Fruit fly (Drosophila melanogaster): Measurements from ENCODE around the gene park.

The park gene

DNA sequence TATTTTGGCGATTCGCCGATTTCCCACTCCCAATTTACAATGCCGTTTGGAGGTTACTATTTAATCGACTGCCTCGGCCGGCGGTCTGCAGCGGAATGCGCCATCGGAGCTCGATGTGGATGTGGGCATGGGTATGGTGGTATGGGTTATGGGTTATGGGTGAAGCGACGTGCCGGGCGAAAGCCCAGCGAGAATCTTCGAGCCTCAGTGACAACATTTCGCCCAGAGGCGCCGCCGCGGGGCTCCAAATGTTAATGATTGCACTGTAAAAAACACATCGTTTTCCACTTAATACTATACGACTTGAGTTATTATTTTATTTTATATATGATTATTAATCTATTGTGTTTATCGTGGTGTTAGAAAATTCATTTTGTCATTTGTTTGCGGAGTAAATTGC lies 3.9 kb upstream of the park start:
- peak; percentile 13 for TF ChIP-seq Dif (GFP tag; optimal IDR thresholded peaks at IDR 0.05; ENCODE audit: partially characterized antibody)
- no peak for TF ChIP-seq tai (GFP tag; optimal IDR thresholded peaks at IDR 0.05)
- TF ChIP-seq psq (GFP tag; optimal IDR thresholded peaks at IDR 0.05): no peak

DNA sequence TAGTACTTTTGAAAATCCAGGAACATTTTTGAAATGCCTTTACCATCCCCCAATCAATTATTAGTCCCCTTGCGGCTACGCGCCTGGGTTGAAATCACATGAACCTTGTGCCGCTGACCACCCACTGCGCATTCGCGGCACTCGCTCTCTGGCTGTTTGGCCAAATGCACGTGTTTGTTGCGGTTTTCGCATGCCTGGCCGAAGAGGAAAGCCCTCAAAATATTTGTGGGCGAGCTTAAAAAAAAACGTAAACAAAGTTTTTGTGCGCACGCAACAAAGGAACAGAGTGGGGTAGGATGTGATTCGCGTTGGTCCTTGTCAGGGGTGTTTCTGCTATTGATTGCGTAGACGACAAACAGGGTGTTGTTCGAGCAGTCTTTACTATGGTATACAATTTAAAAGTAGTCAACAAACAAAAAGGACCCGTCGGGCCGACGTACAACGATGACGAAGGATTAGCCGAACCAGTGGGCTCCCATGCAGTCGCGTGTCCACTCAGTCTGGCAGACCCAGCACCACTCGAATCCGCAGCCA lies 2.2 kb downstream of the park start:
- TF ChIP-seq OdsH (GFP tag; optimal IDR thresholded peaks at IDR 0.05): no peak
- peak; percentile 10 for TF ChIP-seq Vsx2 (GFP tag; optimal IDR thresholded peaks at IDR 0.05; ENCODE audit: partially characterized antibody)

DNA sequence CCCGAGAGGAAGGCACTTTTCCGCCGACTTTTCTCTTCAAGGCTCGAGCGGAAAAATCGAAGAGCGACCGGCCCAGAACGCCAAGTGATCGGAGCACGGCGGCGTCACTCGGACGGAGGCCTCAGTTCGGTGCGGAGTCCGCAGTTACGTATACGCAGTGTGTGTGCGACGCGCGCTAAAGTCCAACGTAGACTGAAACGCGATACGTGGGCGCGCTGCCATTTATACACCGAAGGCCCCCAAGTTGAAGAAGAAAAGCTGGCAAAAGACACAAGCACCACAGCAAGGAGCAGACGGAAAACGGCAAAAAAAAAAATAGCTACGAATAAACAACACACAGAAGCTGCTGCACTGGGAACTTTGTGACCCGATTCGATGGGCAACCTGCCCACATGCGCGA lies 3.5 kb downstream of the park start, which contains the start of gene CG42337:
Gene CG42337, minus strand, starts transcription at position 194 of the 400 bp plus-strand sequence.
- TF ChIP-seq dmrt93B (GFP tag; optimal IDR thresholded peaks at IDR 0.05): no peak
- TF ChIP-seq Sp1 (GFP tag; optimal IDR thresholded peaks at IDR 0.05): no peak
- TF ChIP-seq N (GFP tag; optimal IDR thresholded peaks at IDR 0.05): no peak
- no peak for TF ChIP-seq Abd-B (GFP tag; optimal IDR thresholded peaks at IDR 0.05)
- no peak for TF ChIP-seq dl (GFP tag; optimal IDR thresholded peaks at IDR 0.05; ENCODE audit: insufficient read depth in 1 of 2, partially characterized antibody in 2 of 2)
- no peak for TF ChIP-seq Vsx2 (GFP tag; optimal IDR thresholded peaks at IDR 0.05; ENCODE audit: partially characterized antibody)
- no peak for TF ChIP-seq tai (GFP tag; optimal IDR thresholded peaks at IDR 0.05)
- TF ChIP-seq CG32264 (GFP tag; optimal IDR thresholded peaks at IDR 0.05): no peak
- no peak for TF ChIP-seq fru (GFP tag; optimal IDR thresholded peaks at IDR 0.05)
- no peak for TF ChIP-seq pan (optimal IDR thresholded peaks at IDR 0.05)
- no peak for TF ChIP-seq br (GFP tag; optimal IDR thresholded peaks at IDR 0.05)
- no peak for TF ChIP-seq HLH106 (tag; optimal IDR thresholded peaks at IDR 0.05)
- TF ChIP-seq rgr (GFP tag; optimal IDR thresholded peaks at IDR 0.05): no peak
- no peak for TF ChIP-seq dsf (GFP tag; optimal IDR thresholded peaks at IDR 0.05; ENCODE audit: borderline replicate concordance)
- no peak for TF ChIP-seq Dfd (GFP tag; optimal IDR thresholded peaks at IDR 0.05)

DNA sequence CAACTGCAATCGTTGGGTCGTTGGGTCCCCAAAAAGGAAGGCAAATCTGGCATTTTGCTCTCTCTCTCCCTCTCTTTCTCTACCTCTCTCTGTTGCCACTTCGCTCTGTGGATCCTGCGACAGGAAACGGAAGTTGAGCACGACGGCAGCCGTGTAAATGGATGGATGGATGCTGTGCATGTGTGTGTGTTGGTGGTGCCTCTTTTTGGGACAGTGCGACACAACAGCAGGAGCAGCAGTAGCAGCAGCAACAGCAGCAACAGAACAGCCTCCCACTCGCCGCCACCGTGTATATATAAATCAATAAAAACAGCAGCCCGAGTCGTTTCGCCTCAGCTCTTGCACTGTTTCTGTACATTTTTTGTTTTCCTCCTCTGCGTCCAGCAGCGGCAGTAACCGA lies 4.6 kb downstream of the park start:
- no peak for TF ChIP-seq dsf (GFP tag; optimal IDR thresholded peaks at IDR 0.05; ENCODE audit: borderline replicate concordance)
- no peak for TF ChIP-seq CG9705 (GFP tag; optimal IDR thresholded peaks at IDR 0.05)
- TF ChIP-seq Hr83 (GFP tag; optimal IDR thresholded peaks at IDR 0.05; ENCODE audit: poor library complexity, severe bottlenecking): no peak
- no peak for TF ChIP-seq tai (GFP tag; optimal IDR thresholded peaks at IDR 0.05)
- no peak for TF ChIP-seq brk (GFP tag; optimal IDR thresholded peaks at IDR 0.05)
- no peak for TF ChIP-seq dmrt93B (GFP tag; optimal IDR thresholded peaks at IDR 0.05)
- TF ChIP-seq sv (GFP tag; optimal IDR thresholded peaks at IDR 0.05): no peak
- no peak for TF ChIP-seq OdsH (GFP tag; optimal IDR thresholded peaks at IDR 0.05)
- TF ChIP-seq lola (GFP tag; optimal IDR thresholded peaks at IDR 0.05): no peak
- TF ChIP-seq CG32264 (GFP tag; optimal IDR thresholded peaks at IDR 0.05): no peak
- TF ChIP-seq sage (GFP tag; optimal IDR thresholded peaks at IDR 0.05): no peak
- no peak for TF ChIP-seq Hr78 (GFP tag; optimal IDR thresholded peaks at IDR 0.05)
- TF ChIP-seq rgr (GFP tag; optimal IDR thresholded peaks at IDR 0.05): no peak
- TF ChIP-seq br (GFP tag; optimal IDR thresholded peaks at IDR 0.05): no peak
- TF ChIP-seq ey (GFP tag; optimal IDR thresholded peaks at IDR 0.05): no peak

DNA sequence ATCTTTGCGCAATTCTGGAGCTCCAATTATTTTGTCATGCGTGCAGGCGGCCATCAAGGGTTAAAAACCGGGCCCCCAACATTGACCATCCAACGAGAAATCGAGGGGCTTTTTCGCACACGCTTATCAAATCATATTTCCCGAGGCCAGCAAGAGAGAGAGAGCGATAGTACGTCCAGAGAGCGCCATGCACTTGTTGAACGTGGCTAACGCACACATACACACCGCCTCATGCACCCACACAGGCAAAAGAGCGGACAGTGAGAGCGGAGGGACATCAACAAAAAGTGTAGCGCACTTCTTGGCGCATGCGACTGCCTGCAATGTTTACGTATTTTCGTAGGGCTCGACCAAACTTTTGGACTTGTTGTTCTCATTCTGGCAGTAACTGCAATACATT lies 10.2 kb downstream of the park start:
- TF ChIP-seq br (GFP tag; optimal IDR thresholded peaks at IDR 0.05) (no peak), rgr (GFP tag; optimal IDR thresholded peaks at IDR 0.05) (no peak), dmrt93B (GFP tag; optimal IDR thresholded peaks at IDR 0.05) (no peak), dsf (GFP tag; optimal IDR thresholded peaks at IDR 0.05; ENCODE audit: borderline replicate concordance) (no peak), jim (GFP tag; optimal IDR thresholded peaks at IDR 0.05) (no peak), sv (GFP tag; optimal IDR thresholded peaks at IDR 0.05) (no peak), ey (GFP tag; optimal IDR thresholded peaks at IDR 0.05) (no peak), Abd-B (GFP tag; optimal IDR thresholded peaks at IDR 0.05) (no peak)

DNA sequence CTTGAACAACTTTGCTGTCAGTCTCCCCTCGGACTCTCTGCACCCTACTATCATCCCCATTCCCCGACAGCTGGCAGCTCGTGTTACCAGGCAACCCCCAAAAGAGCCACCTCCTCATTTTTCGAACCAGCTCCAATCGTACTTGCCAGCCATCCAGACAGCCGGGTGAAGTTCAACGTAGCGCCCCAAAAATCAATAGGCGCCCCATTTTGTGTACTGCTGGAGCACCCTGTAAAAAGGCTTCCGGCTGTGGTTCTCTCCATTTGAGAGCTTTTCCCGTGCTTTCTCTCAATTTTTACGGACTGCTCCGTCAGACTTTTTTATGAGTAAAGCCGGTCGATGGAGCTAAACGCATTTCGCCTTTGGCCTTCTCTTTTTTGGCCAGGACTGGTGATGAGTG lies 11.0 kb downstream of the park start:
- no peak for TF ChIP-seq Hr83 (GFP tag; optimal IDR thresholded peaks at IDR 0.05; ENCODE audit: poor library complexity, severe bottlenecking)
